Worm (Caenorhabditis elegans) whole organism, L4/young adult: ENCODE data around the gene sru-48.

Source experiments
- W03F9.2 ChIP-seq: fragments of 150-350 bp; optimal IDR thresholded peaks from 2 replicates; lab custom pipeline; 2014; ENCODE audit warnings: missing biosample characterization, missing genetic modification characterization
- dao-5 ChIP-seq: sonication (generic microtip); optimal IDR thresholded peaks from 2 replicates; lab custom pipeline; 2016; ENCODE audit warnings: missing genotype, missing genetic modification characterization, moderate library complexity, missing compliant biosample characterization
- him-1 ChIP-seq: sonication (generic microtip); optimal IDR thresholded peaks from 2 replicates; lab custom pipeline; 2016; ENCODE audit warnings: missing genotype, missing genetic modification reagents, missing genetic modification characterization, missing compliant biosample characterization

sru-48 gene

DNA sequence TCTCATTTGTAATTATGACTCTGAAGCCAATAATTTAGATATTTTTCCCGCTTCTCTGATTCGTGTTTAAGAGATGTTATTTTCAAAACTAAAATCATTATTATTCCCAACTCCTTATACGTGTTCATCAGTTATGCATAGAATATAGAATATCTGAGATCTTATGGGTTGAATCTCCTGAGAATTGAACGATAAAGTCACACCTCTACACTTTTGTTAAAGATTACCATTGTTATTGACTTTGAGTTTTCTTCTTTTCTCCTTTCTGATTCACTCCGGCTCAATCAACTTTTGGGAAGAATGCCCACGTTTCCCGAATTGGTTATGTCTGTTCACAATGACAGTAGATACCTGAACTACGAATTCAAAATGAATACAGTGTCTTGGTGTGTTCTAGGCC, at the start of gene sru-48:
Gene sru-48 (plus strand): TSS at position 301 of the 400 bp plus-strand sequence.
- TF ChIP-seq dao-5 (tag; lab: Kevin White, UChicago), result no peak
- TF ChIP-seq W03F9.2 (tag; lab: Kevin White, UChicago), result no peak
- TF ChIP-seq him-1 (tag; lab: Kevin White, UChicago), result no peak

DNA sequence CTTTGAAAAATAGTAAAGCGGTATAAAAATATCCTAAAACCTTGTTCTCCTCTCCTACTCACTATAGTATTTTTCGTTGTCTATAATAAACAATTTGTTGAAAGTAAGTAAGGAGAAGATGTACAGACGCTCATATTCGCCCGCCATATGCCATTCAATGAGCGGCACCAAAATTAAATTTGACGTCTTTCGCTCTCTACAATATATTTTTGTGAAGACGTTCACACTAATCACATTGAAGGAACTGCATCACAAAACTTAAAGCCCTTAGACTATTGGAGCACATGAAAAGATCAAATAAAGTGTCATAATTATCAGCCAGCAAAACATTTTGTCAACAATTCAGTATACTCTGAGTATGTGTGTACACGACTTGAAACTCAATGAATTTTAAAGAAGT, 48.2 kb upstream of the sru-48 start:
- TF ChIP-seq dao-5 (tag; lab: Kevin White, UChicago), result no peak
- no peak for TF ChIP-seq him-1 (tag; lab: Kevin White, UChicago)
- TF ChIP-seq W03F9.2 (tag; lab: Kevin White, UChicago), result no peak

DNA sequence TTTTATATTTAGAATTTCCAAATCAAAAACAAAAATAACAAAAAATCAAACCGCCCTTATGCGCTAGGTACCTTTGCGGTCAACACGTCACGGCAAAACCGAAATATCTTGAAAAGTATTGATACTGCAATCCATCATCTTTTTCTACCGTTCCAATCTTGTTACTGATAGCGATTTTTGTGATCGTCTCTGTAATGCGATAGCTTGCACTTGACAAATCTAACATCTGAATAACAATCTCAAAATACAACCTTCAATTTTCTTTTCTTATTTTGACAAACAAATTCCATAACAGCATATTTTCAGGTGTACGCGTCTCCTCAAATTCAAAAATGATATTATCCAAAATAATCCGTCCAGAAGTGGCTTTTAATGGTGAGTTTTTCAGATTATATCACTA, 46.0 kb upstream of the sru-48 start, which contains the start of gene tbc-7:
Gene tbc-7 (plus strand): TSS at position 301 of the 400 bp plus-strand sequence.
- TF ChIP-seq him-1 (tag; lab: Kevin White, UChicago), result no peak
- no peak for TF ChIP-seq dao-5 (tag; lab: Kevin White, UChicago)
- TF ChIP-seq W03F9.2 (tag; lab: Kevin White, UChicago), result no peak

- TF ChIP-seq W03F9.2 (tag; lab: Kevin White, UChicago) (no peak), him-1 (tag; lab: Kevin White, UChicago) (no peak), dao-5 (tag; lab: Kevin White, UChicago) (no peak)
Measured at ce11 chrX:5135548-5135947, 44.4 kb upstream of the sru-48 start.

- TF ChIP-seq him-1 (tag; lab: Kevin White, UChicago), result no peak
- no peak for TF ChIP-seq W03F9.2 (tag; lab: Kevin White, UChicago)
- TF ChIP-seq dao-5 (tag; lab: Kevin White, UChicago), result no peak
Measured at ce11 chrX:5137716-5138470, 42.1 kb upstream of the sru-48 start.

- peak; percentile 45 for TF ChIP-seq him-1 (tag; lab: Kevin White, UChicago)
- no peak for TF ChIP-seq dao-5 (tag; lab: Kevin White, UChicago)
- no peak for TF ChIP-seq W03F9.2 (tag; lab: Kevin White, UChicago)
Measured at ce11 chrX:5140177-5140576, 39.8 kb upstream of the sru-48 start.

DNA sequence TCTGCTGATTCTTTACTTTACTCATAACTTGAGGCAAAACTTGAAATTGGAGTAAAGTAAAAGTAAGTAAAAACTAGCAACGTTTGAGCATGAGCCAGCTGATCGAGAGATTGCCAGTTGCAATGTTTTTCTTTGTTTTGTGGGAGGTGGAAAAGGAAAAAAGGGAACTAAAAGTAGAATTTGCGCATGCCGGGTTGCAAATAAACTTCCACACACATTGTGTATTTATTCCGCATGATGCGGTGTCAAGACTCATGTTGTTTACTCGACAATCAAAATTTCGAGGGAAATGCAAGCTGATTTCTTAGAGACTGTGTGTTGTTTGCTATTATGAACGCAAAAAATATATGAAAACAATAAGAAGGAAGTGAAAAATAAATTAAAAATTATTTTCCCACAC, 37.6 kb upstream of the sru-48 start:
- no peak for TF ChIP-seq him-1 (tag; lab: Kevin White, UChicago)
- TF ChIP-seq dao-5 (tag; lab: Kevin White, UChicago), result no peak
- no peak for TF ChIP-seq W03F9.2 (tag; lab: Kevin White, UChicago)

ce11 chrX:5147918-5148317, 32.1 kb upstream of the sru-48 start, which contains the start of gene C31H2.14:
C31H2.14 (plus strand) TSS chrX:5148218.
- TF ChIP-seq him-1 (tag; lab: Kevin White, UChicago) (no peak), dao-5 (tag; lab: Kevin White, UChicago) (no peak), W03F9.2 (tag; lab: Kevin White, UChicago) (no peak)

ce11 chrX:5150389-5150788, 29.6 kb upstream of the sru-48 start, which contains the start of gene dpy-8:
dpy-8 (minus strand) TSS chrX:5150476.
- TF ChIP-seq dao-5 (tag; lab: Kevin White, UChicago) (no peak), W03F9.2 (tag; lab: Kevin White, UChicago) (no peak), him-1 (tag; lab: Kevin White, UChicago) (no peak)

ce11 chrX:5151403-5151802, 28.6 kb upstream of the sru-48 start:
- no peak for TF ChIP-seq him-1 (tag; lab: Kevin White, UChicago)
- TF ChIP-seq dao-5 (tag; lab: Kevin White, UChicago), result no peak
- no peak for TF ChIP-seq W03F9.2 (tag; lab: Kevin White, UChicago)

DNA sequence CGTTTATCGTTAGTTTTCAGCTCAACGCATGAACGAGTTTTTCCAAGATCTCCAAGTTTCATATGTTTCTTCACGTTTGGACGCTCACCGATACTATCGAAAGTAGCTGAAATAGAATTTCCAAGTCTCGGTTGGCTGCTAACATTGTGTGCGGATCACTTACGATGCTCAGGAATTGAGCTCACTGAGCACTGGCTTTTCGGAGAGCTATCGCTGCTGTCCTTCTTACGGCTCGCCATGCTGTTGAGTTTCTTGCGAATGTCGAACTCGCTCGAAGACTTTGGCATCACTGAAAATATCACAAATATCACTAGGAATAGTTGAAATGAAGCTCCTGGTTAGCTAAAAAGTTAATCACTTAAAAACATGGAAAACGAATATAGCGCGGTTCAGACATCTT, 28.1 kb upstream of the sru-48 start:
- TF ChIP-seq dao-5 (tag; lab: Kevin White, UChicago) (no peak), W03F9.2 (tag; lab: Kevin White, UChicago) (no peak), him-1 (tag; lab: Kevin White, UChicago) (no peak)

DNA sequence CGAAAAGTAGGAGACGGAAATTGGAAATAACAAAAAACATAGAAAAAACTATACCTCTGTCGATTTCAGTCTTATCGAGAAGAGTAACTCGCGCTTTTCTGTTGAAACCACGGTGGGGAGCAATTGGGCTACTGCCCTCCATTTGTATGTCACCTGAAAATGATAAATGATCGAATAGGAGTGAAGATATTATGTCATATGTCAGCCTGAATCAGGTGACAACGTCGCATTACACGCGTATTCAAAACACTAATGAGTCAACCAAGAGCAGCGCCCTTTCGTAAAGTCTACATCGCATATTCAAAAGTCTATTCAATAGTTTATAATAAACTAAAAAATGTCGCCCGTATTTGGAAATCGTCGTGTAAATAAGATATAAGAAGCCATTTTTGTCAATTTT, 27.0 kb upstream of the sru-48 start:
- no peak for TF ChIP-seq dao-5 (tag; lab: Kevin White, UChicago)
- no peak for TF ChIP-seq W03F9.2 (tag; lab: Kevin White, UChicago)
- TF ChIP-seq him-1 (tag; lab: Kevin White, UChicago), result no peak

DNA sequence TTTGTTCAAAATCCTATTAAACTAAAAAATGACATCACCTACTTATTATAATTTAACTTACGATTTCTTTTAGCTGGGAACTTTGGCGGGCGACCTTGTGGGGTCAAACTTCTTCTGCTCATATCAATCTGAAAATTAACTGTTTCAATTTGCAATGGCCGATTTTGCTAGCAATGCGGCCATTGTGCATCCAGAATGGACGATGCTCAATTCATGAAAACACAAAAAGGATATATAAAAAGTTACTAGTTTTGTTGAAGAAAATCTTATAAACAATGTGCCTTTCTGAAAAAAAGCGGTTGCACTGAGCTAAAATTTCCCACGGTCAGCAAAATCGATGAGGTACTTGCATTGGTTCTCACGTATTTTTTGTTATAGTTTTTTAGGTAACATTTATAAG, 25.7 kb upstream of the sru-48 start, which contains the start of gene C31H2.3:
Gene C31H2.3 (minus strand): TSS at position 101 of the 400 bp plus-strand sequence.
- TF ChIP-seq dao-5 (tag; lab: Kevin White, UChicago) (no peak), W03F9.2 (tag; lab: Kevin White, UChicago) (no peak), him-1 (tag; lab: Kevin White, UChicago) (no peak)

ce11 chrX:5159645-5160044, 20.3 kb upstream of the sru-48 start, which contains the start of gene C31H2.4:
C31H2.4 (minus strand) TSS chrX:5159663.
- no peak for TF ChIP-seq dao-5 (tag; lab: Kevin White, UChicago)
- TF ChIP-seq W03F9.2 (tag; lab: Kevin White, UChicago), result no peak
- no peak for TF ChIP-seq him-1 (tag; lab: Kevin White, UChicago)
